Worm (Caenorhabditis elegans): ENCODE results near the gene R09D1.13.
"Not testable (repeated sequence)": the region's sequence is repeated elsewhere in the genome, so short reads cannot be mapped to it uniquely, and the experiment has no call there.

The R09D1.13 gene

DNA sequence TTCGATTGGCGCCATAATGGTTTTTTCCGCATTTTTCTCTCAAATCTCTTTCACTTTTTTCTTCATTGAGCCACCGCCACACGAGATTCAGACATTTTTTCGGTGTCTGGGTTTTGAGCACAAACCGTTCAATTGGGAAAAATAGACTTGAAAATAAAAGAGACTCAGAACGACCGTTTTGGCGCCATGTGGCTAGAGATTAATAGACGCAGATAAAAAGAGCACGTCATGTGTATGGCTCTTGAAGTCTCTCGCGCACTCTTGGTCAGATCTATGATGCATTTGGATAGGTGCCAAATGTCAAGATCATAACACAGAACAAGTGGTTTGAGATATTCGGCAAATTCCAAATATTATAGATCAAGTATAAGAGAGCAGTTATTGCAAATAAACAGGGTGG, 36.2 kb upstream of the R09D1.13 start:
- TF ChIP-seq cog-1 (tag; optimal IDR thresholded peaks at IDR 0.05), result no peak
- no peak for TF ChIP-seq flt-1 (GFP tag; IDR thresholded peaks at IDR 0.05)
- no peak for TF ChIP-seq ref-1 (GFP tag; conservative IDR thresholded peaks at IDR 0.05)
- no peak for TF ChIP-seq T22C8.4 (GFP tag; IDR thresholded peaks at IDR 0.05)
- TF ChIP-seq ztf-23 (GFP tag; IDR thresholded peaks at IDR 0.05), result no peak
- TF ChIP-seq klf-2 (GFP tag; conservative IDR thresholded peaks at IDR 0.05), result no peak
- TF ChIP-seq med-1 (GFP tag; optimal IDR thresholded peaks at IDR 0.05; ENCODE audit: insufficient read depth), result no peak
- TF ChIP-seq tab-1 (GFP tag; IDR thresholded peaks at IDR 0.05), result no peak
- TF ChIP-seq ztf-29 (GFP tag; IDR thresholded peaks at IDR 0.05), result no peak

DNA sequence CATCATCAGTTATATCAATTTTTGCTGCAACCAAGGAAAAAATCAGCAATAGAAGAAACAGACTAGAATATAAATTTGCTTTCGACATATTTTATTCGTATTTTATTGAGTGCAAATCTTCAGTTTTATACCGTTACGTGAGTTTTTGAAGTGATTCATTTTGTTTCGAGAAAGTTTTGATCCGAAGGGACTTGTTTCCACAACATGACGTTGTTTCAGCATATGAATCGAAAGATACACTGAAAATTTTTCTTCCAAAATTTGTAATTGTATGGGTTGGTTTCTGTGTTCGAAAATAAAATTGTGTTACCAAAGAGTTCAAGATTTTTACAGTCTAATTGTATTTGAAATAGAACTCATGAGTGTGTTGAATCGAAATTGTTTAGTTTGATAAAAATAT, 34.7 kb upstream of the R09D1.13 start, which contains the start of gene T19H5.7:
Gene T19H5.7 (minus strand): TSS at position 101 of the 400 bp plus-strand sequence.
- TF ChIP-seq med-1 (GFP tag; optimal IDR thresholded peaks at IDR 0.05; ENCODE audit: insufficient read depth), result no peak
- TF ChIP-seq T22C8.4 (GFP tag; IDR thresholded peaks at IDR 0.05), result no peak
- no peak for TF ChIP-seq cog-1 (tag; optimal IDR thresholded peaks at IDR 0.05)
- no peak for TF ChIP-seq ztf-29 (GFP tag; IDR thresholded peaks at IDR 0.05)
- TF ChIP-seq tab-1 (GFP tag; IDR thresholded peaks at IDR 0.05), result no peak
- no peak for TF ChIP-seq ref-1 (GFP tag; conservative IDR thresholded peaks at IDR 0.05)
- no peak for TF ChIP-seq flt-1 (GFP tag; IDR thresholded peaks at IDR 0.05)
- no peak for TF ChIP-seq klf-2 (GFP tag; conservative IDR thresholded peaks at IDR 0.05)
- no peak for TF ChIP-seq ztf-23 (GFP tag; IDR thresholded peaks at IDR 0.05)

DNA sequence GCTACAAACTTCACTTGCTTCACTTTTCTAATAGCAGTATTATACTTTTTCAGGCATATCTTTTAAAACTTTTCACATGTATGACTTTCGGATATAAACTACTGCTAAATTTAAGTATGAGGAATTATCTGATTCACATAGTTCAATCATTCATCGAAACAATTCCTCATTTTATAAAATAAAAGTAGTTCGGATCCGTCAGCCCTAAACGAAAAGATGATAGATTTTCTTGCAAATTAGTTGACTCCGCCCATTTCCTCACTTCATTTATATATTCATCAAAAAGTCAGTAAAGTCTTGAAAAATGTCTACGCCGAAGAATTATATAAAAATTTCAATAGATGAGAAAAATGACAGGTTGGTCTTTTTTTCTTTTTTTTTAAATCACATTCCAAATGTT, 32.3 kb upstream of the R09D1.13 start, which contains the start of gene chil-27:
Gene chil-27 (plus strand): TSS at position 301 of the 400 bp plus-strand sequence.
- TF ChIP-seq flt-1 (GFP tag; IDR thresholded peaks at IDR 0.05) (no peak), ztf-23 (GFP tag; IDR thresholded peaks at IDR 0.05) (no peak), ref-1 (GFP tag; conservative IDR thresholded peaks at IDR 0.05) (no peak), T22C8.4 (GFP tag; IDR thresholded peaks at IDR 0.05) (no peak), med-1 (GFP tag; optimal IDR thresholded peaks at IDR 0.05; ENCODE audit: insufficient read depth) (no peak), cog-1 (tag; optimal IDR thresholded peaks at IDR 0.05) (no peak), tab-1 (GFP tag; IDR thresholded peaks at IDR 0.05) (no peak), klf-2 (GFP tag; conservative IDR thresholded peaks at IDR 0.05) (no peak), ztf-29 (GFP tag; IDR thresholded peaks at IDR 0.05) (no peak)

DNA sequence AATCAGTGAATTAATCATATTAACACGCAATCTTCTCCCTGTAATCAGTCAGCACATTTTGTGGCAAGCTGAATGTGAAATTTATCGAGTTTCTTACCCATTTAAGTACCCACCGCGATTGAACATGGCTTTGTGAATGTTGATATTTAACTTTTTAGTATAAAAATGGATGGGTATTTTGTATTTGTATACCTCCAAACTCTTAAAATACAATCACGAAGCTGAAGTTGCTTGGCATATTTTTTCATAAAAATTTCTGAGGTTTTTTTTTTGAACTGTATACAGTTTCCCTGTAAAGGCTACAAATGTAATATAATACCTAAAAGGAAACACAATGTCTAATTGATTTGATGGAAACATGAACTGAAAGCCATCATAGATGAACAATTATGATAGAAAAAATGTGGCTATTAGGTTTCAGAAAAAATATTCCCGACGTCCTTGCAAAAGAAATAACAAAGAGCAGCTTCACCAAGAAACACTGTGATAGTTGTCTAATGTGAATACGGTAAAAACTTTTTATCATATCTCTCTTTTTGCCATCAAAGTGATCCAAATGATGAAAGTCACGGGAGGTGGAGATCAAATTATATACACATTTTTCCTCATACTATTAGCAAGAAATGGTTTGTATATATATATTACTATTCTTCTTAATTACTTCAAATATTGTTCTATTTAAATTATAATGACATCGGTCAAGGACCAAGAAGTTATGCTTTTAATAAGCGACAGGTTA, 29.3 kb upstream of the R09D1.13 start, which contains the start of the genes chil-25 and chil-26:
Gene chil-25 (minus strand): TSS at position 101 of the 739 bp plus-strand sequence.
Gene chil-26 (plus strand): TSS at position 689 of the 739 bp plus-strand sequence.
- TF ChIP-seq klf-2 (GFP tag; conservative IDR thresholded peaks at IDR 0.05) (no peak), med-1 (GFP tag; optimal IDR thresholded peaks at IDR 0.05; ENCODE audit: insufficient read depth) (no peak), tab-1 (GFP tag; IDR thresholded peaks at IDR 0.05) (no peak), T22C8.4 (GFP tag; IDR thresholded peaks at IDR 0.05) (no peak), ztf-23 (GFP tag; IDR thresholded peaks at IDR 0.05) (no peak), cog-1 (tag; optimal IDR thresholded peaks at IDR 0.05) (no peak), ref-1 (GFP tag; conservative IDR thresholded peaks at IDR 0.05) (no peak), flt-1 (GFP tag; IDR thresholded peaks at IDR 0.05) (no peak)

DNA sequence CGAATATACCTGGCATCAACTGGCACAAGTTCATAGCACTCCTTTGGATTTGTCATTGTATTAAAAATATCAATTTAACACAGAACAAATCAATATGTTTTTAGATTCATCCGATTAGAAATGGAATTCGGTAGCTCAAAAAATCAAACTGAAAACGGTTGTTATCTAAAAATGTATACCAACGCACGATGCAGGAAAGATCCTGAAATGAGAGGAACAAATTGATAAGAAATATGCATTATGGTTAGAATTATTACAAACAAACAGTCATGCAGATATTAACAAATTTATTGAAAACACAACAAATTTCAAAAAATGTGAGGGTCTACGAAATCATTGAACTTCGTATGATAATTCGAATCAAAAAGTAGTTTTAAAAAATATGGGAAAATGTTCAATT, 24.8 kb upstream of the R09D1.13 start, which contains the start of gene T19H5.6:
Gene T19H5.6 (minus strand): TSS at position 195 of the 400 bp plus-strand sequence.
- no peak for TF ChIP-seq ztf-23 (GFP tag; IDR thresholded peaks at IDR 0.05)
- TF ChIP-seq cog-1 (tag; optimal IDR thresholded peaks at IDR 0.05), result no peak
- no peak for TF ChIP-seq klf-2 (GFP tag; conservative IDR thresholded peaks at IDR 0.05)

DNA sequence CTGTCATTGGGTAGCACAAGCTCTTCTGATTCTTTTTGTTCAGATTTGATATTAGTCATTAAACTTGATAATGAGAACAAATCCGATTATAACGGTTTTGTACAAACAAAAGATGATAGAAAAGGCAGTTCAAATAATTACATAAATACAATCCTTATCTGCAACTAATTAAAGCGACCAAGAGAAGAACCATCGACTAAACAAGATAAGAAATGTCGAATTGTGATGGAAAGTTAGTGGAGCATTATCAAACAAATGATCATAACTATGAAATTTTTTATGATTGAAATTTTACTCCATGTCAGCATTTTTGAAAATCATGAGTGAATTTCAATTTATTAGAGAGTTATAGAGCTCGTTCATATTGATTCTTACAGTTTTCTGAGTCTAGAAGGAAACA, 23.1 kb upstream of the R09D1.13 start, which contains the start of gene chil-23:
Gene chil-23 (minus strand): TSS at position 198 of the 400 bp plus-strand sequence.
- no peak for TF ChIP-seq klf-2 (GFP tag; conservative IDR thresholded peaks at IDR 0.05)
- no peak for TF ChIP-seq T22C8.4 (GFP tag; IDR thresholded peaks at IDR 0.05)
- TF ChIP-seq ztf-23 (GFP tag; IDR thresholded peaks at IDR 0.05), result no peak
- no peak for TF ChIP-seq cog-1 (tag; optimal IDR thresholded peaks at IDR 0.05)
- TF ChIP-seq ref-1 (GFP tag; conservative IDR thresholded peaks at IDR 0.05), result no peak
- no peak for TF ChIP-seq ztf-29 (GFP tag; IDR thresholded peaks at IDR 0.05)
- TF ChIP-seq flt-1 (GFP tag; IDR thresholded peaks at IDR 0.05), result no peak
- no peak for TF ChIP-seq med-1 (GFP tag; optimal IDR thresholded peaks at IDR 0.05; ENCODE audit: insufficient read depth)
- TF ChIP-seq tab-1 (GFP tag; IDR thresholded peaks at IDR 0.05), result no peak

DNA sequence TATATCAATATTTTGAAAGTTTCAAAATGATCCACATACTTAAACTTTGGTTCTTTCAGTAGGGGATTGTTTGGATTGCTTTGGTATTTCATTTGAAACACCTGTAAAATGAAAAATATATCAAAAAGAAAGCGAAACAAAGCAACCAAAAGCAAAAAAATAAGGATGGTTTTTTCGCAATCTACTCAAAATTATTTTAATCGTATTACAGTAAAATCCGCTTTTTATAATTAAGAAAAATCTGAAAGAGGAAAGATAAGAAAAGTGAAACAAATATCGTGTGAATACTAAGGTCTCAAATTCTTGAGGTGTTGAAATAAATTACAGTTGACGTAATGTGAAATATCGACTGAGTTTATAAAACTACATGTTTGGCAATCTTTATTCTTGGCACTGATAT, 20.8 kb upstream of the R09D1.13 start, which contains the start of gene chil-22:
Gene chil-22 (minus strand): TSS at position 101 of the 400 bp plus-strand sequence.
- TF ChIP-seq ztf-23 (GFP tag; IDR thresholded peaks at IDR 0.05) (no peak), med-1 (GFP tag; optimal IDR thresholded peaks at IDR 0.05; ENCODE audit: insufficient read depth) (no peak)

DNA sequence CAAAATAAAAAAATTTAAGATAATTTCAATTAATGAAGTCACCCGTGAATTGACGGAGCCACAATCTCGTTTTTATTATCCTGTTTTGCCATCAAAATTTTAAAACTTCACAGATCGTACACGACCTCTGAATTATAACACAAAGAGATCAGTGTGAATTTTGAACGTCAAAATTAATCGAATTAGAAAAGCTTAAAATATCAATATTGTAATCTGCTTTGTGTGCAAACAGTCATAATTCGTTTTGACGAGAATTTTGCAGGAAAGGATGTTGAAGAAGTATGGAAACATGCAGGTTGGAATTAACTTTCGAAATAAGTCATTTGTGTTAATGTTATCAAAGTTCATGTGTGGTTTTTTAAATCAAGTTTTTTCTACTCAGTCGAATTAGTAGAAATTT, 16.6 kb upstream of the R09D1.13 start, which contains the start of gene chil-21:
Gene chil-21 (minus strand): TSS at position 101 of the 400 bp plus-strand sequence.
- not testable (repeated sequence) for TF ChIP-seq ztf-23, tab-1, T22C8.4 (GFP tag; IDR thresholded peaks at IDR 0.05)

DNA sequence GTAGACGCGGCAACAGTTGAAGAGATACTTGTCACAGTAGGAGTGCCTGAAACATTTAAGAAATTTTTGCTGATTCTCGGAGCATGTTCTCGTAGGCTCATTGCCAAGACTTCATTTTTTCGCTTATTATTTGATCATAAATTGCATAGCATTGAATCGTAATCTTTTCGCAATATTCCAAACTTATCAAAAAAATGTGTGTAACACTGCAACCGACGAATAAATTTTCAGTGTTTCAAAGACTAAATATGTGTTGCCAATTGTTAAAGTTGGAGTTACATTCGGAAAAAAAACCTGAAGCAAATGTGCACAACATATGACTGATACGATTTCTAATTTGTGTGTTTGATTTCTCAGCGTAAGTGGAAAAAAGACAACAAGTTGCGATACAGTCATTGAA, 14.2 kb upstream of the R09D1.13 start, which contains the start of gene R09D1.14:
Gene R09D1.14 (minus strand): TSS at position 101 of the 400 bp plus-strand sequence.
- TF ChIP-seq cog-1 (tag; optimal IDR thresholded peaks at IDR 0.05); tab-1 (GFP tag; IDR thresholded peaks at IDR 0.05); flt-1 (GFP tag; IDR thresholded peaks at IDR 0.05): not testable (repeated sequence)

DNA sequence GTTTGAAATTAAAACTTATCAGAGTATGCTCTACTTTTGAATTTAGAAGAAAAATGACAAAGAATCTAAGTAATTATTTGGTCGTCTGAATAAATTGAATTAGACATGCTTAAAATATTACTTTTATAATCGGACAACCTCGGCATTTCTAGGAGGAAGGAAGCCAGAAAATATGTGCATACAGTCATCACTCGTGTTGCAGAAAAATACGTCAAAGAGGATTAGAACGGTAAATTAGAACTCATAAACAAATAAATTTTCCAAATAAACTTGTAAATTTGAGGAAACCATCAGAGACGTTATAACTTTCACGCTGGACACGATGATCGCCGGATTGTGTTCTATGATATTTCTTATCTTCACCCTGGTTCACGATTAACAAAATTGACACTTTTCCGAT, 9.0 kb upstream of the R09D1.13 start, which contains the start of gene chil-19:
Gene chil-19 (minus strand): TSS at position 101 of the 400 bp plus-strand sequence.
- TF ChIP-seq ztf-23 (GFP tag; IDR thresholded peaks at IDR 0.05) (no peak), tab-1 (GFP tag; IDR thresholded peaks at IDR 0.05) (no peak), ref-1 (GFP tag; conservative IDR thresholded peaks at IDR 0.05) (no peak), klf-2 (GFP tag; conservative IDR thresholded peaks at IDR 0.05) (no peak), med-1 (GFP tag; optimal IDR thresholded peaks at IDR 0.05; ENCODE audit: insufficient read depth) (no peak)
